Fruit fly (Drosophila melanogaster): ENCODE data around the gene CG1703.

CG1703 gene

dm6 chrX:11604094-11604493 is 7.6 kb upstream of the CG1703 start, which contains the start of gene CG2533:
Gene CG2533 (minus strand): TSS chrX:11604194.
- no peak for TF ChIP-seq Hr83 (GFP tag; optimal IDR thresholded peaks at IDR 0.05; ENCODE audit: poor library complexity, severe bottlenecking)
- TF ChIP-seq Abd-B (GFP tag; optimal IDR thresholded peaks at IDR 0.05): no peak
- TF ChIP-seq dmrt93B (GFP tag; optimal IDR thresholded peaks at IDR 0.05): no peak
- no peak for TF ChIP-seq Mio (GFP tag; optimal IDR thresholded peaks at IDR 0.05)
- no peak for TF ChIP-seq Jra (GFP tag; optimal IDR thresholded peaks at IDR 0.05)
- TF ChIP-seq br (GFP tag; optimal IDR thresholded peaks at IDR 0.05): no peak
- no peak for TF ChIP-seq Rel (GFP tag; optimal IDR thresholded peaks at IDR 0.05)
- no peak for TF ChIP-seq Rel (tag; optimal IDR thresholded peaks at IDR 0.05)
- no peak for TF ChIP-seq CG32264 (GFP tag; optimal IDR thresholded peaks at IDR 0.05)
- TF ChIP-seq Dif (GFP tag; optimal IDR thresholded peaks at IDR 0.05; ENCODE audit: partially characterized antibody): no peak

dm6 chrX:11611056-11611644 is 577 bp upstream of the CG1703 start:
- TF ChIP-seq sv (GFP tag; optimal IDR thresholded peaks at IDR 0.05): no peak
- TF ChIP-seq psq (GFP tag; optimal IDR thresholded peaks at IDR 0.05): peak; percentile 62

dm6 chrX:11615652-11616495 is 4.1 kb downstream of the CG1703 start, which contains the start of the genes RPA3 and Met:
Gene RPA3 (minus strand): TSS chrX:11615840.
Gene Met (plus strand): TSS chrX:11616124.
- TF ChIP-seq GATAd (GFP tag; optimal IDR thresholded peaks at IDR 0.05): no peak
- TF ChIP-seq Hnf4 (GFP tag; optimal IDR thresholded peaks at IDR 0.05): no peak
- no peak for TF ChIP-seq CG32264 (GFP tag; optimal IDR thresholded peaks at IDR 0.05)
- no peak for TF ChIP-seq Vsx2 (GFP tag; optimal IDR thresholded peaks at IDR 0.05; ENCODE audit: partially characterized antibody)

dm6 chrX:11616496-11616952 is 4.8 kb downstream of the CG1703 start:
- TF ChIP-seq usp (GFP tag; optimal IDR thresholded peaks at IDR 0.05) (no peak), Sp1 (GFP tag; optimal IDR thresholded peaks at IDR 0.05) (no peak), OdsH (GFP tag; optimal IDR thresholded peaks at IDR 0.05) (no peak), Mio (GFP tag; optimal IDR thresholded peaks at IDR 0.05) (no peak), Abd-B (GFP tag; optimal IDR thresholded peaks at IDR 0.05) (no peak), Hr78 (GFP tag; optimal IDR thresholded peaks at IDR 0.05) (no peak), lola (GFP tag; optimal IDR thresholded peaks at IDR 0.05) (no peak), rgr (GFP tag; optimal IDR thresholded peaks at IDR 0.05) (no peak), dmrt93B (GFP tag; optimal IDR thresholded peaks at IDR 0.05) (no peak), foxo (GFP tag; optimal IDR thresholded peaks at IDR 0.05) (no peak), Hnf4 (GFP tag; optimal IDR thresholded peaks at IDR 0.05) (no peak), HLH106 (tag; optimal IDR thresholded peaks at IDR 0.05) (no peak), ey (GFP tag; optimal IDR thresholded peaks at IDR 0.05) (no peak), woc (GFP tag; optimal IDR thresholded peaks at IDR 0.05) (no peak), Myc (optimal IDR thresholded peaks at IDR 0.05) (no peak), Rel (GFP tag; optimal IDR thresholded peaks at IDR 0.05) (no peak), Rel (tag; optimal IDR thresholded peaks at IDR 0.05) (no peak), psq (GFP tag; optimal IDR thresholded peaks at IDR 0.05) (no peak)

- no peak for TF ChIP-seq N (GFP tag; optimal IDR thresholded peaks at IDR 0.05)
- no peak for TF ChIP-seq psq (GFP tag; optimal IDR thresholded peaks at IDR 0.05)
- no peak for TF ChIP-seq Jra (GFP tag; optimal IDR thresholded peaks at IDR 0.05)
- no peak for TF ChIP-seq Mio (GFP tag; optimal IDR thresholded peaks at IDR 0.05)
Observed at dm6 chrX:11619617-11620016, 7.9 kb downstream of the CG1703 start.

dm6 chrX:11620527-11620926 is 8.8 kb downstream of the CG1703 start:
- TF ChIP-seq rgr (GFP tag; optimal IDR thresholded peaks at IDR 0.05) (no peak), sage (GFP tag; optimal IDR thresholded peaks at IDR 0.05) (no peak), br (GFP tag; optimal IDR thresholded peaks at IDR 0.05) (no peak), dsf (GFP tag; optimal IDR thresholded peaks at IDR 0.05; ENCODE audit: borderline replicate concordance) (no peak), N (GFP tag; optimal IDR thresholded peaks at IDR 0.05) (no peak), Jra (GFP tag; optimal IDR thresholded peaks at IDR 0.05) (no peak), usp (GFP tag; optimal IDR thresholded peaks at IDR 0.05) (no peak), ey (GFP tag; optimal IDR thresholded peaks at IDR 0.05) (no peak), foxo (GFP tag; optimal IDR thresholded peaks at IDR 0.05) (no peak), Vsx2 (GFP tag; optimal IDR thresholded peaks at IDR 0.05; ENCODE audit: partially characterized antibody) (no peak), Dif (GFP tag; optimal IDR thresholded peaks at IDR 0.05; ENCODE audit: partially characterized antibody) (no peak), CG32264 (GFP tag; optimal IDR thresholded peaks at IDR 0.05) (no peak), Rel (GFP tag; optimal IDR thresholded peaks at IDR 0.05) (no peak), Rel (tag; optimal IDR thresholded peaks at IDR 0.05) (no peak), Sp1 (GFP tag; optimal IDR thresholded peaks at IDR 0.05) (no peak), Mio (GFP tag; optimal IDR thresholded peaks at IDR 0.05) (no peak)

Data from whole organism, wandering third instar larva.